Fruit fly (Drosophila melanogaster): Measurements from ENCODE around the gene sds22.

The sds22 gene

DNA sequence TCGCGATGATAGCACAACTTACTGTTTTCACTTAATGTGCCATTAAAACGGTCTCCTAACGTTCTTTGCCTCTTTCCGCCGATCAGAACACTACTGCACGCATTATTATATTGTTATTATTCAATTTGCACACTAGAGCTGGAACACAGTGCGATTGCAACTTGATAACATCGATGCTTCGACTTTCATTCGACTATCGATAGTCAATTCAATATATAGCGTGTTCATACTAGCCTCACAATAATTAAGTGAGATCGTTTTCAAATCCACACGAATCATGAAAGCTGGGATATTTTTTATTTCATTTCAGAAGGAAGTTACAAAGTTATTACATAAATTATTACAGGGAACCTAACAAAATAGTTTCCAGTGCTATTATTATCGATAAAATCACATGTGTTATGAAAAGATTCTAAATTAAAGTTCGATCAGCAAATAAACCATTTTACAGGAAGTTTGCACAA lies 9.9 kb downstream of the sds22 start (continued):
- TF ChIP-seq zf30C (GFP tag; optimal IDR thresholded peaks at IDR 0.05) (no peak), CG7271 (tag; optimal IDR thresholded peaks at IDR 0.05) (no peak), HLH4C (GFP tag; IDR thresholded peaks at IDR 0.05; ENCODE audit: partially characterized antibody) (peak; percentile 82), Fer3 (tag; optimal IDR thresholded peaks at IDR 0.05) (peak; percentile 39), CG13894 (tag; optimal IDR thresholded peaks at IDR 0.05) (no peak), CG8089 (GFP tag; optimal IDR thresholded peaks at IDR 0.05) (no peak), CG17385 (GFP tag; optimal IDR thresholded peaks at IDR 0.05) (peak; percentile 60), ind (GFP tag; optimal IDR thresholded peaks at IDR 0.05) (peak; percentile 33), Lhr (GFP tag; optimal IDR thresholded peaks at IDR 0.05) (peak; percentile 61), sc (optimal IDR thresholded peaks at IDR 0.05) (no peak), sc (GFP tag; optimal IDR thresholded peaks at IDR 0.05) (no peak), YL-1 (GFP tag; optimal IDR thresholded peaks at IDR 0.05) (peak; percentile 62), disco-r (GFP tag; optimal IDR thresholded peaks at IDR 0.05) (no peak), CTCF (GFP tag; optimal IDR thresholded peaks at IDR 0.05) (no peak), Ptx1 (GFP tag; IDR thresholded peaks at IDR 0.05) (peak; percentile 47; the same call in 1 of the 2 replicates), HLH54F (GFP tag; optimal IDR thresholded peaks at IDR 0.05) (peak; percentile 60), MTF-1 (GFP tag; optimal IDR thresholded peaks at IDR 0.05; ENCODE audit: borderline replicate concordance) (no peak), dmrt99B (tag; optimal IDR thresholded peaks at IDR 0.05) (peak; percentile 47), sisA (GFP tag; IDR thresholded peaks at IDR 0.05) (no peak), stc (GFP tag; IDR thresholded peaks at IDR 0.05) (0 out of 2 replicates have a peak, but pooled peaks have one; percentile 32), CG3838 (GFP tag; optimal IDR thresholded peaks at IDR 0.05) (no peak), MESR4 (GFP tag; optimal IDR thresholded peaks at IDR 0.05) (peak; percentile 56), ci (GFP tag; IDR thresholded peaks at IDR 0.05) (no peak), ato (GFP tag; IDR thresholded peaks at IDR 0.05; ENCODE audit: partially characterized antibody) (peak; percentile 81), Camta (GFP tag; optimal IDR thresholded peaks at IDR 0.05) (peak; percentile 53), CG6175 (GFP tag; IDR thresholded peaks at IDR 0.05) (no peak), mam (GFP tag; optimal IDR thresholded peaks at IDR 0.05) (peak; percentile 78), dan (GFP tag; IDR thresholded peaks at IDR 0.05) (no peak), CG34376 (GFP tag; optimal IDR thresholded peaks at IDR 0.05) (no peak), Oli (tag; optimal IDR thresholded peaks at IDR 0.05) (peak; percentile 55), her (GFP tag; optimal IDR thresholded peaks at IDR 0.05) (peak; percentile 4), gsb (GFP tag; IDR thresholded peaks at IDR 0.05) (no peak), CG6813 (GFP tag; optimal IDR thresholded peaks at IDR 0.05) (no peak), zen (tag; optimal IDR thresholded peaks at IDR 0.05) (peak; percentile 38), Mad (GFP tag; optimal IDR thresholded peaks at IDR 0.05) (peak; percentile 12), stwl (tag; optimal IDR thresholded peaks at IDR 0.05) (peak; percentile 81), CG15514 (GFP tag; optimal IDR thresholded peaks at IDR 0.05) (peak; percentile 37), Dref (GFP tag; IDR thresholded peaks at IDR 0.05) (peak; percentile 92), MBD-R2 (GFP tag; IDR thresholded peaks at IDR 0.05) (peak; percentile 65), Side (GFP tag; optimal IDR thresholded peaks at IDR 0.05) (no peak), row (GFP tag; IDR thresholded peaks at IDR 0.05) (peak; percentile 82), CG18599 (GFP tag; optimal IDR thresholded peaks at IDR 0.05) (peak; percentile 59), crc (GFP tag; optimal IDR thresholded peaks at IDR 0.05) (peak; percentile 16), Mes4 (GFP tag; optimal IDR thresholded peaks at IDR 0.05) (peak; percentile 27), dysf (GFP tag; IDR thresholded peaks at IDR 0.05) (0 out of 3 replicates have a peak, but pooled peaks have one; percentile 24), Hr39 (optimal IDR thresholded peaks at IDR 0.05) (no peak), CG16813 (GFP tag; IDR thresholded peaks at IDR 0.05; ENCODE audit: partially characterized antibody) (peak; percentile 80), CG15479 (GFP tag; optimal IDR thresholded peaks at IDR 0.05) (no peak), Max (GFP tag; optimal IDR thresholded peaks at IDR 0.05) (no peak), ems (GFP tag; optimal IDR thresholded peaks at IDR 0.05) (no peak), tx (GFP tag; optimal IDR thresholded peaks at IDR 0.05) (peak; percentile 44), chif (GFP tag; optimal IDR thresholded peaks at IDR 0.05) (peak in 1 of 2 experiments; percentile 43)

Measured in whole organism, embryonic.